Fruit fly (Drosophila melanogaster) whole organism, wandering third instar larva: ENCODE measurements around the gene PGAP1.

Experiments used
- CG32264 ChIP-seq: fragments of 200-800 bp; sonication (Bioruptor generic); optimal IDR thresholded peaks from 2 replicates; lab custom pipeline; 2016; ENCODE audit warnings: missing biosample characterization, missing genetic modification characterization
- CrebA ChIP-seq: fragments of 200-800 bp; sonication (Bioruptor generic); optimal IDR thresholded peaks from 2 replicates; lab custom pipeline; 2016; ENCODE audit warnings: missing biosample characterization, mild to moderate bottlenecking, missing genetic modification characterization, borderline replicate concordance
- Dfd ChIP-seq: fragments of >200 bp; optimal IDR thresholded peaks from 2 replicates; lab custom pipeline; 2017; ENCODE audit warnings: missing biosample characterization, missing genetic modification characterization
- Dif ChIP-seq: fragments of 200-275, 200-300 bp; sonication (Bioruptor generic); optimal IDR thresholded peaks from 2 replicates; lab custom pipeline; 2018; ENCODE audit warnings: missing biosample characterization, missing genetic modification characterization; ENCODE audit not compliant: partially characterized antibody
- GATAd ChIP-seq: sonication (Bioruptor generic); optimal IDR thresholded peaks from 2 replicates; lab custom pipeline; 2016; ENCODE audit warnings: missing biosample characterization, missing genetic modification characterization
- HLH106 ChIP-seq: fragments of 200-800 bp; optimal IDR thresholded peaks from 3 replicates; lab custom pipeline; 2019; ENCODE audit warnings: missing biosample characterization, mild to moderate bottlenecking, missing genetic modification characterization, moderate library complexity
- Hr78 ChIP-seq: fragments of >200 bp; optimal IDR thresholded peaks from 2 replicates; lab custom pipeline; 2017; ENCODE audit warnings: missing biosample characterization, missing genetic modification characterization
- Hr83 ChIP-seq: fragments of 200-300 bp; sonication (Bioruptor generic); optimal IDR thresholded peaks from 2 replicates; lab custom pipeline; 2016; ENCODE audit warnings: missing biosample characterization, mild to moderate bottlenecking, missing genetic modification characterization, moderate library complexity; ENCODE audit not compliant: poor library complexity, severe bottlenecking
- Jra ChIP-seq: sonication (Bioruptor generic); optimal IDR thresholded peaks from 2 replicates; lab custom pipeline; 2016; ENCODE audit warnings: missing biosample characterization, missing genetic modification characterization
- Mio ChIP-seq: sonication (Bioruptor generic); optimal IDR thresholded peaks from 2 replicates; lab custom pipeline; 2016; ENCODE audit warnings: missing biosample characterization, missing genetic modification characterization
- Myc ChIP-seq: fragments of >200 bp; optimal IDR thresholded peaks from 2 replicates; lab custom pipeline; 2017
- N ChIP-seq: fragments of >200 bp; optimal IDR thresholded peaks from 2 replicates; lab custom pipeline; 2018; ENCODE audit warnings: missing biosample characterization, missing external identifiers, missing genetic modification characterization
- OdsH ChIP-seq: fragments of 200-800 bp; sonication (Bioruptor generic); optimal IDR thresholded peaks from 2 replicates; lab custom pipeline; 2016; ENCODE audit warnings: missing biosample characterization, mild to moderate bottlenecking, missing genetic modification characterization
- Sp1 ChIP-seq: fragments of 200-800 bp; sonication (Bioruptor generic); optimal IDR thresholded peaks from 3 replicates; lab custom pipeline; 2019; ENCODE audit warnings: missing biosample characterization, mild to moderate bottlenecking, missing genetic modification characterization, moderate library complexity
- Vsx2 ChIP-seq: fragments of 200-300, 225-300 bp; sonication (Bioruptor generic); optimal IDR thresholded peaks from 2 replicates; lab custom pipeline; 2018; ENCODE audit warnings: missing biosample characterization, missing genetic modification characterization; ENCODE audit not compliant: partially characterized antibody
- br ChIP-seq: fragments of 200-800 bp; sonication (Bioruptor generic); optimal IDR thresholded peaks from 2 replicates; lab custom pipeline; 2016; ENCODE audit warnings: missing biosample characterization, missing genetic modification characterization
- brk ChIP-seq: fragments of 200-800 bp; sonication (Bioruptor generic); optimal IDR thresholded peaks from 2 replicates; lab custom pipeline; 2016; ENCODE audit warnings: missing biosample characterization, mild to moderate bottlenecking, missing genetic modification characterization
- dl ChIP-seq, 2 experiments: fragments of 175-275, 200-275 bp in 1 of 2; fragments of 200-275 bp in 1 of 2; sonication (Bioruptor generic); optimal IDR thresholded peaks; lab custom pipeline; 2018; ENCODE audit warnings: mild to moderate bottlenecking in 2 of 2, missing biosample characterization in 2 of 2, missing genetic modification characterization in 2 of 2, moderate library complexity in 2 of 2; ENCODE audit not compliant: partially characterized antibody in 2 of 2, insufficient read depth in 1 of 2
- ey ChIP-seq: fragments of 200-800 bp; sonication (Bioruptor generic); optimal IDR thresholded peaks from 2 replicates; lab custom pipeline; 2016; ENCODE audit warnings: missing biosample characterization, missing genetic modification characterization
- foxo ChIP-seq, 2 experiments: fragments of 200-800 bp; sonication (Bioruptor generic); optimal IDR thresholded peaks; 2 replicates in 1 of 2; 3 replicates in 1 of 2; lab custom pipeline; 2016 to 2017; ENCODE audit warnings: missing biosample characterization in 2 of 2, missing genetic modification characterization in 2 of 2
- fru ChIP-seq: fragments of 200-800 bp; sonication (Bioruptor generic); optimal IDR thresholded peaks from 3 replicates; lab custom pipeline; 2016; ENCODE audit warnings: missing biosample characterization, mild to moderate bottlenecking, missing genetic modification characterization
- h ChIP-seq: fragments of 200-800 bp; sonication (Bioruptor generic); optimal IDR thresholded peaks from 3 replicates; lab custom pipeline; 2016; ENCODE audit warnings: missing biosample characterization, mild to moderate bottlenecking, missing genetic modification characterization
- jim ChIP-seq: fragments of 175-275, 200-325 bp; sonication (Bioruptor generic); optimal IDR thresholded peaks from 2 replicates; lab custom pipeline; 2016; ENCODE audit warnings: missing biosample characterization, mild to moderate bottlenecking, missing genetic modification characterization
- lola ChIP-seq: fragments of >200 bp; optimal IDR thresholded peaks from 2 replicates; lab custom pipeline; 2017; ENCODE audit warnings: missing biosample characterization, missing genetic modification characterization
- pan ChIP-seq: fragments of >200 bp; optimal IDR thresholded peaks from 2 replicates; lab custom pipeline; 2017
- psq ChIP-seq: fragments of 200-800 bp; sonication (Bioruptor generic); optimal IDR thresholded peaks from 3 replicates; lab custom pipeline; 2017; ENCODE audit warnings: missing biosample characterization, mild to moderate bottlenecking, missing genetic modification characterization, moderate library complexity
- rgr ChIP-seq: fragments of 200-800 bp; sonication (Bioruptor generic); optimal IDR thresholded peaks from 3 replicates; lab custom pipeline; 2016; ENCODE audit warnings: missing biosample characterization, mild to moderate bottlenecking, missing genetic modification characterization
- sage ChIP-seq: fragments of 200-800 bp; sonication (Bioruptor generic); optimal IDR thresholded peaks from 2 replicates; lab custom pipeline; 2016; ENCODE audit warnings: missing biosample characterization, mild to moderate bottlenecking, missing genetic modification characterization
- sv ChIP-seq: fragments of 200-800 bp; sonication (Bioruptor generic); optimal IDR thresholded peaks from 3 replicates; lab custom pipeline; 2016; ENCODE audit warnings: missing biosample characterization, missing genetic modification characterization
- tai ChIP-seq: sonication (Bioruptor generic); optimal IDR thresholded peaks from 2 replicates; lab custom pipeline; 2016; ENCODE audit warnings: missing biosample characterization, missing genetic modification characterization
- woc ChIP-seq: sonication (Bioruptor generic); optimal IDR thresholded peaks from 2 replicates; lab custom pipeline; 2016; ENCODE audit warnings: missing biosample characterization, mild to moderate bottlenecking, missing genetic modification characterization

Gene PGAP1

dm6 chrX:5715455-5716227, 26.4 kb upstream of the PGAP1 start:
- TF ChIP-seq dl (GFP tag; optimal IDR thresholded peaks at IDR 0.05; lab: Kevin White, UChicago; ENCODE audit: insufficient read depth in 1 of 2, partially characterized antibody in 2 of 2) (no peak), woc (GFP tag; lab: Kevin White, UChicago) (no peak), ey (GFP tag; lab: Kevin White, UChicago) (peak; percentile 11), sage (GFP tag; lab: Kevin White, UChicago) (no peak), CrebA (GFP tag; lab: Kevin White, UChicago) (peak; percentile 46), foxo (GFP tag; optimal IDR thresholded peaks at IDR 0.05; lab: Kevin White, UChicago) (peak in 1 of 2 experiments; percentile 34), fru (GFP tag; lab: Kevin White, UChicago) (peak; percentile 19), Myc (peak; percentile 45), N (peak; percentile 35), jim (GFP tag; lab: Kevin White, UChicago) (no peak), Dif (no peak), Hr83 (no peak), h (peak; percentile 29), OdsH (GFP tag; lab: Kevin White, UChicago) (no peak), rgr (GFP tag; lab: Kevin White, UChicago) (peak; percentile 22), tai (GFP tag; lab: Kevin White, UChicago) (no peak), Sp1 (GFP tag; lab: Kevin White, UChicago) (peak; percentile 38), lola (GFP tag; lab: Kevin White, UChicago) (no peak)

dm6 chrX:5714786-5715185, 25.5 kb upstream of the PGAP1 start:
- TF ChIP-seq Vsx2: no peak
- no peak for TF ChIP-seq brk (GFP tag; lab: Kevin White, UChicago)
- TF ChIP-seq HLH106: no peak
- no peak for TF ChIP-seq h
- no peak for TF ChIP-seq Hr78 (GFP tag; lab: Kevin White, UChicago)
- no peak for TF ChIP-seq br (GFP tag; lab: Kevin White, UChicago)
- TF ChIP-seq rgr (GFP tag; lab: Kevin White, UChicago): no peak
- no peak for TF ChIP-seq foxo (GFP tag; optimal IDR thresholded peaks at IDR 0.05; lab: Kevin White, UChicago)
- no peak for TF ChIP-seq GATAd
- no peak for TF ChIP-seq Sp1 (GFP tag; lab: Kevin White, UChicago)
- no peak for TF ChIP-seq pan (lab: Kevin White, UChicago)
- no peak for TF ChIP-seq ey (GFP tag; lab: Kevin White, UChicago)
- TF ChIP-seq dl (GFP tag; optimal IDR thresholded peaks at IDR 0.05; lab: Kevin White, UChicago; ENCODE audit: insufficient read depth in 1 of 2, partially characterized antibody in 2 of 2): no peak
- TF ChIP-seq sv: no peak

DNA sequence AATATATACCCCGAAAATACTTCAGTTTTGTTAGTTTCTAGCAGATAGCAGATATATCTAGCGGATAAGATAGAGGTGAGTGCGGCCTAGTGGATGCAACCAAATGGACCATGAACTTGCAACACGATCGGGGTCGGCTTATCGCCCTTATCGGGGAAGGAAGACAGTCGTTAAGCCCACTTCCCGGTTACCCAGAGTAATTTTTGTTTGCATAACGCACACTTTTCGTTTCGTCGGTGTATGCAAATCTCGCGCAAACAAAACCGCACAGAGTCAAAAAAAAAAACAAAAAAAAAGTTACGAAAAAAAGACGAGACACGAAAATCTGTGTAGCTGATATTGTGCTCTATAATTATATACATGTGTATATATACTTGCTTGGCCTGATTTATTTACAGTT, 23.7 kb upstream of the PGAP1 start:
- no peak for TF ChIP-seq brk (GFP tag; lab: Kevin White, UChicago)
- no peak for TF ChIP-seq psq
- no peak for TF ChIP-seq Vsx2
- TF ChIP-seq Jra (GFP tag; lab: Kevin White, UChicago): no peak
- TF ChIP-seq CG32264: no peak
- TF ChIP-seq N: no peak
- TF ChIP-seq foxo (GFP tag; optimal IDR thresholded peaks at IDR 0.05; lab: Kevin White, UChicago): no peak
- no peak for TF ChIP-seq pan (lab: Kevin White, UChicago)
- no peak for TF ChIP-seq Mio (GFP tag; lab: Kevin White, UChicago)

dm6 chrX:5705899-5706312, 16.6 kb upstream of the PGAP1 start:
- TF ChIP-seq h (peak; percentile 53), sv (peak; percentile 67), foxo (GFP tag; optimal IDR thresholded peaks at IDR 0.05; lab: Kevin White, UChicago) (peak in 1 of 2 experiments; percentile 40), ey (GFP tag; lab: Kevin White, UChicago) (peak; percentile 8), Jra (GFP tag; lab: Kevin White, UChicago) (no peak), HLH106 (peak; percentile 4), sage (GFP tag; lab: Kevin White, UChicago) (no peak)
- TF ChIP-seq, all 38 proteins: peak for 5

- TF ChIP-seq Dfd (no peak), Jra (GFP tag; lab: Kevin White, UChicago) (no peak), tai (GFP tag; lab: Kevin White, UChicago) (no peak)
Measured at dm6 chrX:5705097-5705496, 15.8 kb upstream of the PGAP1 start.
